Worm (Caenorhabditis elegans): ENCODE measurements around the gene nmt-1.

DNA sequence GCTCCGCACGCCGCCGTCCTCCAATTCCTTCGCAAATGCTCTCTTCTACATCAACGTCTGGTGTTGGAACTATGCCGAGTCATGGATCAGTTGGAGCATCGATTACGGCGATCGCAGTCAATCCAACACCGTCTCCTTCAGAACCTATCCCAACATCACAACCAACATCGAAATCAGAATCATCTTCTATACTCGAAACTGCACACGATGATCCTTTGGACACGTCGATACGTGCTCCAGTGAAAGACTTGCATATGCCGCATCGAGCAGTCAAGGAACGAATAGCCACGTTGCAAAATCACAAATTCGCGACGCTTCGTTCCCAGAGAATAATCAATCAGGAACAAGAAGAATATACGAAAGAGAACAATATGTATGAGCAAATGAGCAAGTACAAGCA, 4.9 kb upstream of the nmt-1 start:
- TF ChIP-seq ztf-1 (GFP tag; conservative IDR thresholded peaks at IDR 0.05) (no peak), lin-39 (tag; optimal IDR thresholded peaks at IDR 0.05) (no peak), skn-1 (tag; optimal IDR thresholded peaks at IDR 0.05) (no peak), ceh-16 (tag; optimal IDR thresholded peaks at IDR 0.05) (no peak), egl-27 (tag; optimal IDR thresholded peaks at IDR 0.05) (no peak), elt-3 (tag; optimal IDR thresholded peaks at IDR 0.05) (no peak), ztf-4 (tag; optimal IDR thresholded peaks at IDR 0.05) (no peak), R02D3.7 (tag; optimal IDR thresholded peaks at IDR 0.05) (no peak), fos-1 (tag; optimal IDR thresholded peaks at IDR 0.05) (no peak), C34F6.9 (tag; optimal IDR thresholded peaks at IDR 0.05) (no peak), lsy-2 (tag; optimal IDR thresholded peaks at IDR 0.05) (no peak), nhr-11 (tag; optimal IDR thresholded peaks at IDR 0.05) (no peak), unc-62 (GFP tag; optimal IDR thresholded peaks at IDR 0.05) (no peak)
